Worm (Caenorhabditis elegans) whole organism, L2 larva: ENCODE data around the gene F35H10.3.
A peak's percentile ranks its signal among the peaks of the same experiment; 100 is the strongest.

ENCODE experiments used
- C34F6.9 ChIP-seq: fragments of 150-350 bp; optimal IDR thresholded peaks from 2 replicates; lab custom pipeline; 2014; ENCODE audit warnings: missing biosample characterization, missing genetic modification characterization
- R02D3.7 ChIP-seq: fragments of 150-350 bp; optimal IDR thresholded peaks from 2 replicates; lab custom pipeline; 2014; ENCODE audit warnings: missing biosample characterization, missing genetic modification characterization
- Y55F3AM.14 ChIP-seq: fragments of 200-800 bp; sonication (Bioruptor generic); optimal IDR thresholded peaks from 2 replicates; lab custom pipeline; 2018; ENCODE audit warnings: mild to moderate bottlenecking, missing genetic modification characterization, missing compliant biosample characterization
- ZK546.5 ChIP-seq: sonication (generic microtip); optimal IDR thresholded peaks from 2 replicates; lab custom pipeline; 2017; ENCODE audit warnings: missing biosample characterization, missing genetic modification characterization
- aly-2 ChIP-seq: fragments of 150-350 bp; optimal IDR thresholded peaks from 2 replicates; lab custom pipeline; 2014; ENCODE audit warnings: missing biosample characterization, missing genetic modification characterization
- ama-1 ChIP-seq: fragments of 150-350 bp; optimal IDR thresholded peaks from 2 replicates; lab custom pipeline; 2018; ENCODE audit warnings: inconsistent platforms
- blmp-1 ChIP-seq: sonication (generic microtip); optimal IDR thresholded peaks from 2 replicates; lab custom pipeline; 2017; ENCODE audit warnings: missing genetic modification characterization, mild to moderate bottlenecking, missing compliant biosample characterization, antibody characterized with exemption, moderate library complexity; ENCODE audit not compliant: insufficient read depth
- ceh-82 ChIP-seq: fragments of 150-350 bp; optimal IDR thresholded peaks from 2 replicates; lab custom pipeline; 2014; ENCODE audit warnings: missing biosample characterization, missing genetic modification characterization
- crh-2 ChIP-seq: sonication (generic microtip); optimal IDR thresholded peaks from 2 replicates; lab custom pipeline; 2017; ENCODE audit warnings: missing biosample characterization, missing genetic modification characterization
- dmd-4 ChIP-seq: sonication (generic microtip); optimal IDR thresholded peaks from 2 replicates; lab custom pipeline; 2017; ENCODE audit warnings: missing biosample characterization, missing genetic modification characterization
- egl-27 ChIP-seq: sonication (generic microtip); optimal IDR thresholded peaks from 3 replicates; lab custom pipeline; 2017; ENCODE audit warnings: missing biosample characterization, missing genetic modification reagents, missing genetic modification characterization
- elt-1 ChIP-seq: fragments of 150-350 bp; optimal IDR thresholded peaks from 2 replicates; lab custom pipeline; 2014; ENCODE audit warnings: missing biosample characterization, missing genetic modification characterization
- elt-3 ChIP-seq: sonication (generic microtip); optimal IDR thresholded peaks from 2 replicates; lab custom pipeline; 2017; ENCODE audit warnings: missing biosample characterization, missing genetic modification characterization
- fos-1 ChIP-seq: fragments of 150-350 bp; optimal IDR thresholded peaks from 2 replicates; lab custom pipeline; 2014; ENCODE audit warnings: missing biosample characterization, missing genetic modification characterization
- gmeb-1 ChIP-seq: fragments of 150-350 bp; optimal IDR thresholded peaks from 2 replicates; lab custom pipeline; 2014; ENCODE audit warnings: missing biosample characterization, missing genetic modification characterization
- lin-13 ChIP-seq: fragments of 150-350 bp; optimal IDR thresholded peaks from 2 replicates; lab custom pipeline; 2014; ENCODE audit warnings: missing biosample characterization, missing genetic modification reagents, missing genetic modification characterization
- lin-39 ChIP-seq: fragments of 150-350 bp; optimal IDR thresholded peaks from 2 replicates; lab custom pipeline; 2014; ENCODE audit warnings: missing biosample characterization, missing genetic modification reagents, missing genetic modification characterization
- lsy-2 ChIP-seq, 2 experiments: fragments of 150-350 bp in 1 of 2; sonication (generic microtip) in 1 of 2; optimal IDR thresholded peaks; 2 replicates each; lab custom pipeline; 2014 to 2017; ENCODE audit warnings: missing biosample characterization in 2 of 2, missing genetic modification characterization in 2 of 2
- mab-5 ChIP-seq: fragments of 150-350 bp; optimal IDR thresholded peaks from 2 replicates; lab custom pipeline; 2014; ENCODE audit warnings: missing biosample characterization, missing genetic modification characterization
- mbf-1 ChIP-seq: sonication (generic microtip); optimal IDR thresholded peaks from 2 replicates; lab custom pipeline; 2017; ENCODE audit warnings: missing biosample characterization, missing genetic modification characterization
- mdl-1 ChIP-seq, 2 experiments: fragments of 150-350 bp in 1 of 2; sonication (generic microtip) in 1 of 2; optimal IDR thresholded peaks; 2 replicates each; lab custom pipeline; 2017; ENCODE audit warnings: missing biosample characterization in 2 of 2, missing genetic modification characterization in 2 of 2
- nhr-10 ChIP-seq: sonication (generic microtip); optimal IDR thresholded peaks from 2 replicates; lab custom pipeline; 2017; ENCODE audit warnings: missing biosample characterization, missing genetic modification characterization
- nhr-12 ChIP-seq: fragments of 150-350 bp; optimal IDR thresholded peaks from 2 replicates; lab custom pipeline; 2014; ENCODE audit warnings: missing biosample characterization, missing genetic modification characterization
- nhr-129 ChIP-seq: fragments of 150-350 bp; optimal IDR thresholded peaks from 2 replicates; lab custom pipeline; 2014; ENCODE audit warnings: missing biosample characterization, missing genetic modification characterization
- nhr-21 ChIP-seq: fragments of 150-350 bp; optimal IDR thresholded peaks from 2 replicates; lab custom pipeline; 2014; ENCODE audit warnings: missing biosample characterization, missing genetic modification characterization
- nhr-23 ChIP-seq: fragments of 150-350 bp; optimal IDR thresholded peaks from 2 replicates; lab custom pipeline; 2014; ENCODE audit warnings: missing biosample characterization, missing genetic modification reagents, missing genetic modification characterization
- nhr-237 ChIP-seq: fragments of 150-350 bp; optimal IDR thresholded peaks from 2 replicates; lab custom pipeline; 2014; ENCODE audit warnings: missing biosample characterization, missing genetic modification characterization
- nhr-25 ChIP-seq: fragments of 150-350 bp; sonication (generic microtip); optimal IDR thresholded peaks from 3 replicates; lab custom pipeline; 2014; ENCODE audit warnings: missing biosample characterization, missing genetic modification characterization
- nhr-6 ChIP-seq: fragments of 150-350 bp; optimal IDR thresholded peaks from 2 replicates; lab custom pipeline; 2014; ENCODE audit warnings: missing biosample characterization, missing genetic modification characterization
- nhr-77 ChIP-seq: fragments of 150-350 bp; optimal IDR thresholded peaks from 2 replicates; lab custom pipeline; 2014; ENCODE audit warnings: missing biosample characterization, missing genetic modification characterization
- peb-1 ChIP-seq: fragments of 150-350 bp; optimal IDR thresholded peaks from 2 replicates; lab custom pipeline; 2014; ENCODE audit warnings: missing biosample characterization, missing genetic modification characterization
- sem-4 ChIP-seq: fragments of 150-350 bp; optimal IDR thresholded peaks from 2 replicates; lab custom pipeline; 2014; ENCODE audit warnings: missing biosample characterization, missing genetic modification reagents, missing genetic modification characterization
- skn-1 ChIP-seq: sonication (generic microtip); optimal IDR thresholded peaks from 2 replicates; lab custom pipeline; 2017; ENCODE audit warnings: missing biosample characterization, missing genetic modification characterization
- sma-3 ChIP-seq: sonication (generic microtip); optimal IDR thresholded peaks from 2 replicates; lab custom pipeline; 2016; ENCODE audit warnings: missing genetic modification reagents, missing genetic modification characterization, missing compliant biosample characterization
- sma-9 ChIP-seq, 2 experiments: fragments of 150-350 bp in 1 of 2; sonication (generic microtip) in 1 of 2; optimal IDR thresholded peaks; 2 replicates each; lab custom pipeline; 2014 to 2016; ENCODE audit warnings: missing genetic modification characterization in 2 of 2, mild to moderate bottlenecking in 1 of 2, missing biosample characterization in 1 of 2, missing compliant biosample characterization in 1 of 2, missing genetic modification reagents in 1 of 2, moderate library complexity in 1 of 2
- snpc-4 ChIP-seq: fragments of 150-350 bp; optimal IDR thresholded peaks from 2 replicates; lab custom pipeline; 2014; ENCODE audit warnings: missing biosample characterization, missing genetic modification characterization
- unc-39 ChIP-seq: fragments of 150-350 bp; optimal IDR thresholded peaks from 2 replicates; lab custom pipeline; 2014; ENCODE audit warnings: missing biosample characterization, missing genetic modification characterization
- unc-55 ChIP-seq: fragments of 150-350 bp; sonication (generic microtip); optimal IDR thresholded peaks from 3 replicates; lab custom pipeline; 2014; ENCODE audit warnings: missing biosample characterization, missing genetic modification reagents, missing genetic modification characterization
- unc-62 ChIP-seq: fragments of 150-350 bp; optimal IDR thresholded peaks from 2 replicates; lab custom pipeline; 2014; ENCODE audit warnings: missing biosample characterization, missing genetic modification reagents, missing genetic modification characterization
- zag-1 ChIP-seq: fragments of 150-350 bp; optimal IDR thresholded peaks from 2 replicates; lab custom pipeline; 2014; ENCODE audit warnings: missing biosample characterization, missing genetic modification characterization
- ztf-1 ChIP-seq: fragments of 200-800 bp; sonication (Bioruptor generic); conservative IDR thresholded peaks from 2 replicates; pipeline ENCODE4 v1.3.6; 2022; ENCODE audit warnings: missing genetic modification characterization, missing compliant biosample characterization
- ztf-11 ChIP-seq: sonication (generic microtip); optimal IDR thresholded peaks from 2 replicates; lab custom pipeline; 2017; ENCODE audit warnings: missing biosample characterization, missing genetic modification characterization
- ztf-4 ChIP-seq: fragments of 150-350 bp; optimal IDR thresholded peaks from 2 replicates; lab custom pipeline; 2014; ENCODE audit warnings: missing biosample characterization, missing genetic modification characterization

Gene F35H10.3

ce11 chrIV:8366295-8366694 is 40.5 kb downstream of the F35H10.3 start, which contains the start of gene aagr-1:
TSS of gene aagr-1 (plus strand) at chrIV:8366521.
- TF ChIP-seq C34F6.9 (tag; lab: Kevin White, UChicago) (no peak), crh-2 (tag; lab: Kevin White, UChicago) (peak; percentile 47), nhr-6 (tag; lab: Kevin White, UChicago) (no peak), Y55F3AM.14 (GFP tag; lab: Kevin White, UChicago) (no peak), mab-5 (tag; lab: Kevin White, UChicago) (no peak), peb-1 (tag; lab: Kevin White, UChicago) (no peak), ztf-4 (tag; lab: Kevin White, UChicago) (no peak), dmd-4 (tag; lab: Kevin White, UChicago) (no peak), zag-1 (tag; lab: Kevin White, UChicago) (no peak), ZK546.5 (no peak), fos-1 (tag; lab: Kevin White, UChicago) (peak; percentile 45), skn-1 (tag; lab: Kevin White, UChicago) (no peak), unc-55 (GFP tag; lab: Kevin White, UChicago) (no peak), nhr-21 (tag; lab: Kevin White, UChicago) (no peak), ztf-11 (tag; lab: Kevin White, UChicago) (no peak), R02D3.7 (no peak)

- TF ChIP-seq ceh-82 (tag; lab: Kevin White, UChicago) (no peak), R02D3.7 (no peak), sma-9 (GFP tag; optimal IDR thresholded peaks at IDR 0.05; lab: Kevin White, UChicago) (no peak), sma-9 (tag; optimal IDR thresholded peaks at IDR 0.05; lab: Kevin White, UChicago) (no peak), nhr-21 (tag; lab: Kevin White, UChicago) (no peak), sem-4 (tag; lab: Kevin White, UChicago) (no peak), unc-55 (GFP tag; lab: Kevin White, UChicago) (no peak), ZK546.5 (no peak), lsy-2 (tag; optimal IDR thresholded peaks at IDR 0.05; lab: Kevin White, UChicago) (no peak), ztf-11 (tag; lab: Kevin White, UChicago) (no peak), ztf-4 (tag; lab: Kevin White, UChicago) (no peak), elt-1 (tag; lab: Kevin White, UChicago) (no peak), mdl-1 (tag; optimal IDR thresholded peaks at IDR 0.05; lab: Kevin White, UChicago) (no peak)
These were observed 42.1 kb downstream of the F35H10.3 start for ce11 chrIV:8367887-8368286.

ce11 chrIV:8369135-8369534 is 43.4 kb downstream of the F35H10.3 start, which contains the start of gene D2096.6:
TSS of gene D2096.6 (minus strand) at chrIV:8369235.
- TF ChIP-seq unc-39 (no peak), nhr-10 (no peak)

- no peak for TF ChIP-seq nhr-77 (tag; lab: Kevin White, UChicago)
- no peak for TF ChIP-seq mbf-1 (tag; lab: Kevin White, UChicago)
- TF ChIP-seq mdl-1 (tag; optimal IDR thresholded peaks at IDR 0.05; lab: Kevin White, UChicago): no peak
- peak; percentile 81 for TF ChIP-seq sma-3 (GFP tag; lab: Kevin White, UChicago)
- no peak for TF ChIP-seq ztf-1 (GFP tag; lab: Robert Waterston, UW)
- TF ChIP-seq zag-1 (tag; lab: Kevin White, UChicago): peak; percentile 43
- peak; percentile 54 to 82 for TF ChIP-seq lsy-2 (tag; optimal IDR thresholded peaks at IDR 0.05; lab: Kevin White, UChicago)
- TF ChIP-seq nhr-10: no peak
- TF ChIP-seq elt-3 (tag; lab: Kevin White, UChicago): no peak
- no peak for TF ChIP-seq nhr-25
- TF ChIP-seq nhr-237 (tag; lab: Kevin White, UChicago): no peak
- TF ChIP-seq skn-1 (tag; lab: Kevin White, UChicago): no peak
- TF ChIP-seq gmeb-1: peak; percentile 71
- peak; percentile 32 for TF ChIP-seq mab-5 (tag; lab: Kevin White, UChicago)
- no peak for TF ChIP-seq unc-62 (GFP tag; lab: Kevin White, UChicago)
- peak; percentile 85 for TF ChIP-seq crh-2 (tag; lab: Kevin White, UChicago)
- no peak for TF ChIP-seq unc-39
- peak; percentile 89 for TF ChIP-seq sma-9 (GFP tag; optimal IDR thresholded peaks at IDR 0.05; lab: Kevin White, UChicago)
- no peak for TF ChIP-seq sma-9 (tag; optimal IDR thresholded peaks at IDR 0.05; lab: Kevin White, UChicago)
- peak; percentile 59 for TF ChIP-seq egl-27 (tag; lab: Kevin White, UChicago)
- TF ChIP-seq ceh-82 (tag; lab: Kevin White, UChicago): no peak
- TF ChIP-seq nhr-6 (tag; lab: Kevin White, UChicago): peak; percentile 74
- TF ChIP-seq R02D3.7: peak; percentile 15
- TF ChIP-seq snpc-4: peak; percentile 71
- no peak for TF ChIP-seq ama-1 (lab: Kevin White, UChicago)
- TF ChIP-seq ztf-11 (tag; lab: Kevin White, UChicago): no peak
- TF ChIP-seq lin-13 (GFP tag; lab: Kevin White, UChicago): peak; percentile 82
- peak; percentile 66 for TF ChIP-seq nhr-21 (tag; lab: Kevin White, UChicago)
- no peak for TF ChIP-seq dmd-4 (tag; lab: Kevin White, UChicago)
- no peak for TF ChIP-seq blmp-1 (tag; lab: Kevin White, UChicago)
- TF ChIP-seq C34F6.9 (tag; lab: Kevin White, UChicago): peak; percentile 84
- no peak for TF ChIP-seq elt-1 (tag; lab: Kevin White, UChicago)
- TF ChIP-seq sem-4 (tag; lab: Kevin White, UChicago): peak; percentile 21
- TF ChIP-seq nhr-129 (tag; lab: Kevin White, UChicago): peak; percentile 96
- TF ChIP-seq aly-2 (tag; lab: Kevin White, UChicago): no peak
- no peak for TF ChIP-seq nhr-23 (tag; lab: Kevin White, UChicago)
- TF ChIP-seq ztf-4 (tag; lab: Kevin White, UChicago): peak; percentile 74
- TF ChIP-seq ZK546.5: no peak
- TF ChIP-seq nhr-12 (tag; lab: Kevin White, UChicago): no peak
- TF ChIP-seq lin-39 (tag; lab: Kevin White, UChicago): no peak
These were observed 49.6 kb downstream of the F35H10.3 start for ce11 chrIV:8375381-8375780.
